Worm (Caenorhabditis elegans): Measurements from ENCODE around the gene erp-44.2.

Gene erp-44.2

ce11 chrIV:7785506-7786065 lies 48.9 kb downstream of the erp-44.2 start, which contains the start of gene tag-322 (continued):
- TF ChIP-seq nhr-20 (tag; optimal IDR thresholded peaks at IDR 0.05): peak; percentile 76
- TF ChIP-seq nhr-76 (tag; optimal IDR thresholded peaks at IDR 0.05): no peak
- peak; percentile 75 for TF ChIP-seq lin-14 (GFP tag; optimal IDR thresholded peaks at IDR 0.05)
- no peak for TF ChIP-seq lin-13 (GFP tag; optimal IDR thresholded peaks at IDR 0.05)
- peak; percentile 51 for TF ChIP-seq unc-86 (tag; optimal IDR thresholded peaks at IDR 0.05)
- TF ChIP-seq lir-3 (tag; optimal IDR thresholded peaks at IDR 0.05; ENCODE audit: poor library complexity): peak; percentile 50
- TF ChIP-seq mep-1 (tag; optimal IDR thresholded peaks at IDR 0.05): peak; percentile 85
- peak; percentile 31 for TF ChIP-seq nhr-77 (tag; optimal IDR thresholded peaks at IDR 0.05)
- peak; percentile 13 for TF ChIP-seq sox-4 (tag; optimal IDR thresholded peaks at IDR 0.05)
- TF ChIP-seq hpl-2 (GFP tag; optimal IDR thresholded peaks at IDR 0.05): no peak
- peak; percentile 67 to 77 for TF ChIP-seq lin-35 (GFP tag; optimal IDR thresholded peaks at IDR 0.05)
- peak; percentile 64 for TF ChIP-seq ama-1 (optimal IDR thresholded peaks at IDR 0.05)
- peak; percentile 72 to 77 for TF ChIP-seq efl-1 (optimal IDR thresholded peaks at IDR 0.05)
- TF ChIP-seq efl-1 (GFP tag; optimal IDR thresholded peaks at IDR 0.05 in 1 of 2): peak; percentile 69 to 96
- TF ChIP-seq lin-39 (tag; optimal IDR thresholded peaks at IDR 0.05): no peak
- TF ChIP-seq skn-1 (tag; optimal IDR thresholded peaks at IDR 0.05): peak; percentile 68
- TF ChIP-seq hlh-4 (tag; optimal IDR thresholded peaks at IDR 0.05): no peak
- TF ChIP-seq ceh-90 (tag; optimal IDR thresholded peaks at IDR 0.05): no peak
- peak; percentile 75 for TF ChIP-seq dsc-1 (tag; optimal IDR thresholded peaks at IDR 0.05)
- TF ChIP-seq nhr-90 (tag; optimal IDR thresholded peaks at IDR 0.05; ENCODE audit: poor library complexity): peak; percentile 60
- TF ChIP-seq nhr-11 (tag; optimal IDR thresholded peaks at IDR 0.05): peak; percentile 27
- 0 out of 2 replicates have a peak, but pooled peaks have one; percentile 11 for TF ChIP-seq grh-1 (GFP tag; IDR thresholded peaks at IDR 0.05)
- TF ChIP-seq xbp-1 (tag; optimal IDR thresholded peaks at IDR 0.05): peak; percentile 79
- TF ChIP-seq C16A3.4 (tag; optimal IDR thresholded peaks at IDR 0.05): peak; percentile 70
- TF ChIP-seq unc-130 (tag; optimal IDR thresholded peaks at IDR 0.05): peak; percentile 20
- peak; percentile 89 to 90 for TF ChIP-seq lsy-2 (tag; optimal IDR thresholded peaks at IDR 0.05)

DNA sequence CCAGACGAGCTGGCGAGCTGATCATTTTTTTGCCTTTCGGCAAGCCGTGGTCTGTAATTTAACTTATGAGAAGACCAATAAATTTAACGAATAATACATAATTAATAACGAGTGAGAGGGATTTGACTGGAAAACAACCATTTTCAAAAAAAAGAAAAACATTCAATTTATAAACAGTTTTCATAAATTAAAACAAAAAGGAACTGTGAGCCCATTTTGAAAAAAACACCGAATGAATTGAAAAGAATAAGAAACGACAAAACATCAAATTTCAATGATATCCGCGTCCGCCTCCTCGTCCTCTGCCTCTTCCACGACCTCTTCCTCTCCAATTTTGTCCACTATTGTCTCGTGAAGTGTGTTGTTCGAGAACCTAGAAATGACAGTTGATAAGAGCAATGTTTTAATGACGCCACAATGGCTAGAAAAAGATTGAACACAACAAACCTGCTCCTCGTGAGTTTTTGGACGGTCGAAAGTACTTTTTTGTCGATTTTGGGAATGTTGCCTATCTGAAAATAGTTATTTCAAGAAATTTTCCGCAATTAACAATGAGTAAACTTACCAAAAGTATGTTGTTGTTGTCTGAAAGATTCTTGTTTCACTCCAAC lies 50.6 kb downstream of the erp-44.2 start, which contains the start of gene tag-321:
Gene tag-321 (minus strand): TSS at position 51 of the 611 bp plus-strand sequence.
- no peak for TF ChIP-seq ceh-90 (tag; optimal IDR thresholded peaks at IDR 0.05)
- TF ChIP-seq nhr-28 (tag; optimal IDR thresholded peaks at IDR 0.05): no peak
- TF ChIP-seq ceh-82 (tag; optimal IDR thresholded peaks at IDR 0.05): no peak
- TF ChIP-seq efl-3 (GFP tag; optimal IDR thresholded peaks at IDR 0.05): no peak
- TF ChIP-seq elt-2 (tag; optimal IDR thresholded peaks at IDR 0.05): no peak
- TF ChIP-seq nhr-84 (tag; optimal IDR thresholded peaks at IDR 0.05): no peak
- no peak for TF ChIP-seq nhr-71 (tag; optimal IDR thresholded peaks at IDR 0.05)
- TF ChIP-seq ceh-88 (GFP tag; IDR thresholded peaks at IDR 0.05): no peak
- TF ChIP-seq tlp-1 (tag; optimal IDR thresholded peaks at IDR 0.05): no peak
- TF ChIP-seq nhr-47 (tag; optimal IDR thresholded peaks at IDR 0.05): no peak
- no peak for TF ChIP-seq jun-1 (tag; optimal IDR thresholded peaks at IDR 0.05)

Data from whole organism, L1 larva.